Fruit fly (Drosophila melanogaster): ENCODE data around the gene CG32313.

- TF ChIP-seq usp (GFP tag; optimal IDR thresholded peaks at IDR 0.05) (no peak), psq (optimal IDR thresholded peaks at IDR 0.05) (no peak), CG8478 (optimal IDR thresholded peaks at IDR 0.05) (no peak), pan (optimal IDR thresholded peaks at IDR 0.05) (no peak), EcR (GFP tag; optimal IDR thresholded peaks at IDR 0.05) (no peak), Dll (optimal IDR thresholded peaks at IDR 0.05) (no peak)
These were observed 32.9 kb upstream of the CG32313 start for dm6 chr3L:1578391-1578948.
